Fruit fly (Drosophila melanogaster) S2 (cell line): Measurements from ENCODE around the gene CG9389.

Source experiments
- CG8478 ChIP-seq: fragments of >200 bp; optimal IDR thresholded peaks from 2 replicates; lab custom pipeline; 2018
- CTCF ChIP-seq, 2 experiments: fragments of >200 bp; optimal IDR thresholded peaks; 2 replicates each; lab custom pipeline; 2018

DNA sequence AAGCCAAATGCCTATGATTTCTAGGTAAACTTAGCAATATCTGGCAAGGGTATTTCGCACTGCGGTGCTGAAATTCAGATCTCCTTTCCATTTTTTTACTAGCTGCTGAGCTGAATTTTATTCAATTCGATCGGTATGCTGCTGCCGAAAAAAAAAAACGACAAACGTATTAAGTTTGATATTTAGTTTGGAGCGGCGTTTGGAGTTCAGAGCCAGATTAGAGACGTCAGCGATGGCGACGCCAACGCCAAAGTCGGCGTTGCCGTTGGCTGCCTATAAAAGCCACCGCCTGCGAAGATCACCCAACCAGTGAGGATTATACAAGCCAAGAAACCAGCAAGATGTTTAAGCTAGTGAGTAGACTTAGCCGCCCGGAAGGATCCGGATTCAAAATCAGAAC is 29.9 kb upstream of the CG9389 start, which contains the start of gene Cpr78Cc:
- TF ChIP-seq CTCF (optimal IDR thresholded peaks at IDR 0.05; lab: Kevin White, UChicago): no peak
- TF ChIP-seq CG8478 (lab: Kevin White, UChicago): no peak
